Fruit fly (Drosophila melanogaster) whole organism, embryonic: ENCODE results near the gene Sec24CD.

Source experiments
- Ada2b ChIP-seq: fragments of 200-800 bp; sonication (Bioruptor generic); IDR thresholded peaks from 2 replicates; pipeline ENCODE4 v1.3.6; 2022; ENCODE audit warnings: missing biosample characterization, missing genetic modification characterization
- B-H2 ChIP-seq: fragments of 200-800 bp; sonication (Bioruptor generic); optimal IDR thresholded peaks from 2 replicates; lab custom pipeline; 2018; ENCODE audit warnings: missing biosample characterization, mild to moderate bottlenecking, missing genetic modification characterization
- Blimp-1 ChIP-seq: fragments of 200-800 bp; sonication (Bioruptor generic); optimal IDR thresholded peaks from 3 replicates; lab custom pipeline; 2018; ENCODE audit warnings: missing biosample characterization, missing genetic modification characterization, mild to moderate bottlenecking, moderate library complexity, missing genetic modification reagents
- CG12104 ChIP-seq: fragments of 200-800 bp; sonication (Bioruptor generic); optimal IDR thresholded peaks from 3 replicates; lab custom pipeline; 2016; ENCODE audit warnings: missing biosample characterization, missing genetic modification characterization
- CG12219 ChIP-seq: fragments of 200-800 bp; sonication (Bioruptor generic); optimal IDR thresholded peaks from 3 replicates; lab custom pipeline; 2018; ENCODE audit warnings: missing biosample characterization, mild to moderate bottlenecking, missing genetic modification characterization
- CG12236 ChIP-seq: fragments of 200-800 bp; sonication (Bioruptor generic); optimal IDR thresholded peaks from 2 replicates; lab custom pipeline; 2016; ENCODE audit warnings: missing biosample characterization, missing genetic modification characterization
- CG12299 ChIP-seq: fragments of 200-800 bp; sonication (Bioruptor generic); optimal IDR thresholded peaks from 2 replicates; lab custom pipeline; 2018; ENCODE audit warnings: missing biosample characterization, mild to moderate bottlenecking, missing genetic modification characterization
- CG12659 ChIP-seq: fragments of 200-800 bp; sonication (Bioruptor generic); optimal IDR thresholded peaks from 3 replicates; lab custom pipeline; 2017; ENCODE audit warnings: mild to moderate bottlenecking, missing biosample characterization, missing genetic modification reagents, missing genetic modification characterization
- CG17568 ChIP-seq: fragments of 200-800 bp; sonication (Bioruptor generic); optimal IDR thresholded peaks from 2 replicates; lab custom pipeline; 2018; ENCODE audit warnings: missing biosample characterization, mild to moderate bottlenecking, missing genetic modification characterization, moderate library complexity
- CG30431 ChIP-seq: fragments of 200-800 bp; sonication (Bioruptor generic); optimal IDR thresholded peaks from 2 replicates; lab custom pipeline; 2017; ENCODE audit warnings: missing biosample characterization, missing genetic modification characterization
- CG4820 ChIP-seq: fragments of 200-800 bp; sonication (Bioruptor generic); optimal IDR thresholded peaks from 3 replicates; lab custom pipeline; 2016; ENCODE audit warnings: missing biosample characterization, missing genetic modification characterization
- CG5245 ChIP-seq: fragments of 200-800 bp; sonication (Bioruptor generic); optimal IDR thresholded peaks from 3 replicates; lab custom pipeline; 2016; ENCODE audit warnings: missing biosample characterization, missing genetic modification characterization
- CG6813 ChIP-seq: fragments of 200-800 bp; sonication (Bioruptor generic); optimal IDR thresholded peaks from 2 replicates; lab custom pipeline; 2017; ENCODE audit warnings: missing biosample characterization, missing genetic modification characterization, mild to moderate bottlenecking, moderate library complexity, missing genetic modification reagents
- CG6854 ChIP-seq: fragments of 200-800 bp; sonication (Bioruptor generic); optimal IDR thresholded peaks from 3 replicates; lab custom pipeline; 2017; ENCODE audit warnings: missing biosample characterization, mild to moderate bottlenecking, missing genetic modification characterization
- CG7745 ChIP-seq: fragments of 200-800 bp; sonication (Bioruptor generic); optimal IDR thresholded peaks from 2 replicates; lab custom pipeline; 2018; ENCODE audit warnings: missing biosample characterization, mild to moderate bottlenecking, missing genetic modification characterization, moderate library complexity
- CG8290 ChIP-seq, 3 experiments: fragments of 200-800 bp; sonication (Bioruptor generic); optimal IDR thresholded peaks; 2 replicates each; lab custom pipeline; 2016 to 2019; ENCODE audit warnings: missing biosample characterization in 3 of 3, missing genetic modification characterization in 3 of 3, mild to moderate bottlenecking in 2 of 3, moderate library complexity in 1 of 3
- CG9609 ChIP-seq: fragments of 200-800 bp; sonication (Bioruptor generic); optimal IDR thresholded peaks from 3 replicates; lab custom pipeline; 2016; ENCODE audit warnings: missing biosample characterization, missing genetic modification characterization
- Doc3 ChIP-seq: fragments of 200-800 bp; sonication (Bioruptor generic); IDR thresholded peaks from 3 replicates; pipeline ENCODE4 v1.3.6; 2022; ENCODE audit warnings: missing biosample characterization, missing genetic modification characterization; ENCODE audit not compliant: partially characterized antibody
- E2f1 ChIP-seq: fragments of 200-800 bp; sonication (Bioruptor generic); IDR thresholded peaks from 2 replicates; pipeline ENCODE4 v1.3.6; 2022; ENCODE audit warnings: missing biosample characterization, missing genetic modification characterization
- Gsc ChIP-seq: fragments of 200-800 bp; sonication (Bioruptor generic); IDR thresholded peaks from 2 replicates; pipeline ENCODE4 v1.3.6; 2022; ENCODE audit warnings: missing biosample characterization, missing genetic modification characterization
- Hmr ChIP-seq: fragments of 200-800 bp; sonication (Bioruptor generic); optimal IDR thresholded peaks from 3 replicates; lab custom pipeline; 2017; ENCODE audit warnings: mild to moderate bottlenecking, missing biosample characterization, missing genetic modification reagents, missing genetic modification characterization
- MESR4 ChIP-seq: fragments of 200-800 bp; sonication (Bioruptor generic); optimal IDR thresholded peaks from 2 replicates; lab custom pipeline; 2018; ENCODE audit warnings: missing biosample characterization, mild to moderate bottlenecking, missing genetic modification characterization, moderate library complexity
- NFAT ChIP-seq: fragments of 200-800 bp; sonication (Bioruptor generic); IDR thresholded peaks from 2 replicates; pipeline ENCODE4 v1.3.6; 2022; ENCODE audit warnings: missing biosample characterization, missing genetic modification characterization
- Nf-YB ChIP-seq: fragments of 200-800 bp; sonication (Bioruptor generic); optimal IDR thresholded peaks from 3 replicates; lab custom pipeline; 2019; ENCODE audit warnings: missing biosample characterization, mild to moderate bottlenecking, missing genetic modification characterization, moderate library complexity
- NfI ChIP-seq: fragments of 200-800 bp; sonication (Bioruptor generic); optimal IDR thresholded peaks from 3 replicates; lab custom pipeline; 2018; ENCODE audit warnings: missing biosample characterization, mild to moderate bottlenecking, missing genetic modification characterization, moderate library complexity
- Oli ChIP-seq: fragments of 200-800 bp; sonication (Bioruptor generic); optimal IDR thresholded peaks from 2 replicates; lab custom pipeline; 2018; ENCODE audit warnings: missing biosample characterization, mild to moderate bottlenecking, missing genetic modification characterization, moderate library complexity
- Ptx1 ChIP-seq: fragments of 200-800 bp; sonication (Bioruptor generic); IDR thresholded peaks from 2 replicates; pipeline ENCODE4 v1.3.6; 2022; ENCODE audit warnings: missing biosample characterization, missing genetic modification characterization
- Spps ChIP-seq: fragments of 200-800 bp; sonication (Bioruptor generic); optimal IDR thresholded peaks from 2 replicates; lab custom pipeline; 2018; ENCODE audit warnings: missing biosample characterization, mild to moderate bottlenecking, missing genetic modification characterization
- Sry-β ChIP-seq: fragments of 200-800 bp; sonication (Bioruptor generic); optimal IDR thresholded peaks from 2 replicates; lab custom pipeline; 2018; ENCODE audit warnings: missing biosample characterization, mild to moderate bottlenecking, missing genetic modification characterization, moderate library complexity
- Xbp1 ChIP-seq: fragments of 200-800 bp; sonication (Bioruptor generic); optimal IDR thresholded peaks from 3 replicates; lab custom pipeline; 2016; ENCODE audit warnings: missing biosample characterization, mild to moderate bottlenecking, missing genetic modification characterization
- YL-1 ChIP-seq: fragments of 200-800 bp; sonication (Bioruptor generic); optimal IDR thresholded peaks from 3 replicates; lab custom pipeline; 2017; ENCODE audit warnings: missing biosample characterization, mild to moderate bottlenecking, missing genetic modification characterization
- ab ChIP-seq: fragments of 200-800 bp; sonication (Bioruptor generic); optimal IDR thresholded peaks from 2 replicates; lab custom pipeline; 2016; ENCODE audit warnings: missing biosample characterization, missing genetic modification characterization
- ash1 ChIP-seq: fragments of 200-800 bp; sonication (Bioruptor generic); optimal IDR thresholded peaks from 2 replicates; lab custom pipeline; 2018; ENCODE audit warnings: missing biosample characterization, mild to moderate bottlenecking, missing genetic modification characterization
- bbx ChIP-seq: fragments of 200-800 bp; sonication (Bioruptor generic); IDR thresholded peaks from 2 replicates; pipeline ENCODE4 v1.3.6; 2022; ENCODE audit warnings: missing biosample characterization, missing genetic modification characterization; ENCODE audit not compliant: partially characterized antibody
- croc ChIP-seq: fragments of 200-800 bp; sonication (Bioruptor generic); conservative IDR thresholded peaks from 3 replicates; pipeline ENCODE4 v1.3.6; 2022; ENCODE audit warnings: missing biosample characterization, missing genetic modification characterization
- emc ChIP-seq: fragments of 200-800 bp; sonication (Bioruptor generic); optimal IDR thresholded peaks from 2 replicates; lab custom pipeline; 2016; ENCODE audit warnings: missing biosample characterization, missing genetic modification characterization
- fd3F ChIP-seq: fragments of 200-800 bp; sonication (Bioruptor generic); optimal IDR thresholded peaks from 2 replicates; lab custom pipeline; 2018; ENCODE audit warnings: missing biosample characterization, mild to moderate bottlenecking, missing genetic modification characterization, moderate library complexity
- gsb-n ChIP-seq: fragments of 200-800 bp; sonication (Bioruptor generic); optimal IDR thresholded peaks from 3 replicates; lab custom pipeline; 2018; ENCODE audit warnings: missing biosample characterization, mild to moderate bottlenecking, missing genetic modification characterization
- hkb ChIP-seq, 2 experiments: fragments of 200-800 bp in 1 of 2; fragments of >200 bp in 1 of 2; sonication (Bioruptor generic) in 1 of 2; IDR thresholded peaks in 1 of 2; optimal IDR thresholded peaks in 1 of 2; 2 replicates each; pipeline versions ENCODE4 v1.3.6 to Lab custom; 2017 to 2022; ENCODE audit warnings: missing biosample characterization in 1 of 2, missing genetic modification characterization in 1 of 2
- jigr1 ChIP-seq: fragments of 200-800 bp; sonication (Bioruptor generic); IDR thresholded peaks from 3 replicates; pipeline ENCODE4 v1.3.6; 2022; ENCODE audit warnings: missing biosample characterization, missing genetic modification characterization
- luna ChIP-seq: fragments of 200-800 bp; sonication (Bioruptor generic); optimal IDR thresholded peaks from 2 replicates; lab custom pipeline; 2016; ENCODE audit warnings: missing biosample characterization, missing genetic modification characterization
- mam ChIP-seq: fragments of 200-800 bp; sonication (Bioruptor generic); optimal IDR thresholded peaks from 3 replicates; lab custom pipeline; 2016; ENCODE audit warnings: missing biosample characterization, missing genetic modification characterization
- peb ChIP-seq: fragments of 200-800 bp; sonication (Bioruptor generic); IDR thresholded peaks from 2 replicates; pipeline ENCODE4 v1.3.6; 2022; ENCODE audit warnings: missing biosample characterization, missing genetic modification characterization
- pnt ChIP-seq: fragments of 200-800 bp; sonication (Bioruptor generic); optimal IDR thresholded peaks from 3 replicates; lab custom pipeline; 2016; ENCODE audit warnings: missing biosample characterization, missing genetic modification characterization
- seq ChIP-seq: fragments of 200-800 bp; sonication (Bioruptor generic); IDR thresholded peaks from 2 replicates; pipeline ENCODE4 v1.3.6; 2022; ENCODE audit warnings: missing biosample characterization, missing genetic modification characterization
- slou ChIP-seq: fragments of 200-800 bp; sonication (Bioruptor generic); optimal IDR thresholded peaks from 3 replicates; lab custom pipeline; 2016; ENCODE audit warnings: missing biosample characterization, missing genetic modification characterization
- sug ChIP-seq: fragments of 200-800 bp; optimal IDR thresholded peaks from 2 replicates; lab custom pipeline; 2019; ENCODE audit warnings: missing biosample characterization, mild to moderate bottlenecking, missing genetic modification characterization, moderate library complexity
- wek ChIP-seq: fragments of 200-800 bp; sonication (Bioruptor generic); optimal IDR thresholded peaks from 3 replicates; lab custom pipeline; 2018; ENCODE audit warnings: missing biosample characterization, mild to moderate bottlenecking, missing genetic modification characterization, moderate library complexity
- z ChIP-seq: fragments of 200-800 bp; sonication (Bioruptor generic); IDR thresholded peaks from 3 replicates; pipeline ENCODE4 v1.3.6; 2022; ENCODE audit warnings: missing biosample characterization, missing genetic modification characterization
- zf30C ChIP-seq: fragments of 200-800 bp; sonication (Bioruptor generic); optimal IDR thresholded peaks from 3 replicates; lab custom pipeline; 2018; ENCODE audit warnings: missing biosample characterization, mild to moderate bottlenecking, missing genetic modification characterization

Gene Sec24CD

dm6 chr2L:2189100-2189499 is 47.5 kb downstream of the Sec24CD start (continued):
- peak; percentile 45 for TF ChIP-seq CG12236 (GFP tag; lab: Kevin White, UChicago)
- no peak for TF ChIP-seq Gsc (GFP tag; lab: Robert Waterston, UW)
- peak; percentile 67 for TF ChIP-seq CG8290 (GFP tag; optimal IDR thresholded peaks at IDR 0.05; lab: Kevin White, UChicago)
- TF ChIP-seq CG8290 (tag; optimal IDR thresholded peaks at IDR 0.05; lab: Kevin White, UChicago), result no peak
- no peak for TF ChIP-seq wek (GFP tag; lab: Kevin White, UChicago)
- peak; percentile 39 for TF ChIP-seq Sry-β (GFP tag; lab: Kevin White, UChicago)
- TF ChIP-seq CG5245 (GFP tag; lab: Kevin White, UChicago), result peak; percentile 65
- peak; percentile 4 for TF ChIP-seq CG12104
- peak; percentile 82 for TF ChIP-seq zf30C (GFP tag; lab: Kevin White, UChicago)
- no peak for TF ChIP-seq Hmr (GFP tag; lab: Kevin White, UChicago)
- TF ChIP-seq fd3F (GFP tag; lab: Kevin White, UChicago), result no peak
- TF ChIP-seq emc (GFP tag; lab: Kevin White, UChicago), result no peak
- TF ChIP-seq pnt (GFP tag; lab: Kevin White, UChicago), result peak; percentile 66
- peak; percentile 14; the same call in 1 of the 2 replicates for TF ChIP-seq Ada2b
- no peak for TF ChIP-seq hkb (optimal IDR thresholded peaks at IDR 0.05; lab: Kevin White, UChicago)
- TF ChIP-seq hkb (GFP tag; IDR thresholded peaks at IDR 0.05; lab: Robert Waterston, UW), result peak; percentile 60
- TF ChIP-seq B-H2 (GFP tag; lab: Kevin White, UChicago), result no peak
- TF ChIP-seq CG12659 (GFP tag; lab: Kevin White, UChicago), result peak; percentile 6
- peak; percentile 66 for TF ChIP-seq CG9609 (GFP tag; lab: Kevin White, UChicago)
- peak; percentile 67 for TF ChIP-seq Xbp1 (GFP tag; lab: Kevin White, UChicago)
- TF ChIP-seq CG12299 (tag; lab: Kevin White, UChicago), result no peak
- peak; percentile 14 for TF ChIP-seq CG17568 (GFP tag; lab: Kevin White, UChicago)
- peak; percentile 66 for TF ChIP-seq Ptx1 (GFP tag; lab: Robert Waterston, UW)
- TF ChIP-seq ash1 (GFP tag; lab: Kevin White, UChicago), result no peak
- TF ChIP-seq MESR4, result no peak
- TF ChIP-seq croc (GFP tag; lab: Robert Waterston, UW), result peak; percentile 72
- TF ChIP-seq sug (tag; lab: Kevin White, UChicago), result no peak
- peak; percentile 87 for TF ChIP-seq Blimp-1
- peak; percentile 46; the same call in 1 of the 2 replicates for TF ChIP-seq E2f1 (GFP tag; lab: Robert Waterston, UW)
- TF ChIP-seq z, result no peak
- no peak for TF ChIP-seq mam (GFP tag; lab: Kevin White, UChicago)
- TF ChIP-seq Nf-YB (GFP tag; lab: Kevin White, UChicago), result peak; percentile 36
- no peak for TF ChIP-seq CG7745
- TF ChIP-seq CG6854 (GFP tag; lab: Kevin White, UChicago), result no peak
- TF ChIP-seq gsb-n (tag; lab: Kevin White, UChicago), result peak; percentile 83
- peak; percentile 82 for TF ChIP-seq CG30431 (GFP tag; lab: Kevin White, UChicago)
- TF ChIP-seq peb, result peak; percentile 42; the same call in 1 of the 2 replicates
- no peak for TF ChIP-seq bbx (GFP tag; lab: Robert Waterston, UW)
- peak; percentile 44 for TF ChIP-seq CG12219 (GFP tag; lab: Kevin White, UChicago)
- TF ChIP-seq seq, result no peak
- TF ChIP-seq CG6813, result peak; percentile 35
- no peak for TF ChIP-seq slou (GFP tag; lab: Kevin White, UChicago)
- TF ChIP-seq Spps (tag; lab: Kevin White, UChicago), result peak; percentile 89
- no peak for TF ChIP-seq YL-1 (GFP tag; lab: Kevin White, UChicago)
- no peak for TF ChIP-seq jigr1
- no peak for TF ChIP-seq luna (GFP tag; lab: Kevin White, UChicago)
- TF ChIP-seq NfI, result peak; percentile 27
- TF ChIP-seq NFAT (GFP tag; lab: Robert Waterston, UW), result no peak
- TF ChIP-seq ab (GFP tag; lab: Kevin White, UChicago), result peak; percentile 11
- TF ChIP-seq Doc3 (GFP tag; lab: Robert Waterston, UW), result no peak
- TF ChIP-seq Oli (tag; lab: Kevin White, UChicago), result peak; percentile 65
- peak; percentile 81 for TF ChIP-seq CG4820 (GFP tag; lab: Kevin White, UChicago)
